Fruit fly (Drosophila melanogaster) whole organism, embryonic: Measurements from ENCODE around the gene Mst36Fb.

Source experiments
- Abd-B ChIP-seq: fragments of 200-800 bp; sonication (Bioruptor generic); optimal IDR thresholded peaks from 2 replicates; lab custom pipeline; 2018; ENCODE audit warnings: missing biosample characterization, mild to moderate bottlenecking, missing genetic modification characterization, moderate library complexity
- Bdp1 ChIP-seq: fragments of 200-800 bp; sonication (Bioruptor generic); optimal IDR thresholded peaks from 3 replicates; lab custom pipeline; 2016; ENCODE audit warnings: missing biosample characterization, missing genetic modification characterization
- CG10543 ChIP-seq: fragments of 200-800 bp; sonication (Bioruptor generic); optimal IDR thresholded peaks from 3 replicates; lab custom pipeline; 2017; ENCODE audit warnings: missing biosample characterization, mild to moderate bottlenecking, missing genetic modification characterization, moderate library complexity
- CG10654 ChIP-seq: fragments of 200-800 bp; sonication (Bioruptor generic); optimal IDR thresholded peaks from 2 replicates; lab custom pipeline; 2016; ENCODE audit warnings: missing biosample characterization, missing genetic modification characterization
- CG14014 ChIP-seq: fragments of 200-800 bp; sonication (Bioruptor generic); IDR thresholded peaks from 2 replicates; pipeline ENCODE4 v1.3.6; 2022; ENCODE audit warnings: missing biosample characterization, missing genetic modification characterization
- CG15696 ChIP-seq: fragments of 200-800 bp; sonication (Bioruptor generic); optimal IDR thresholded peaks from 2 replicates; lab custom pipeline; 2019; ENCODE audit warnings: missing biosample characterization, mild to moderate bottlenecking, missing genetic modification characterization, moderate library complexity
- CG18599 ChIP-seq: fragments of 200-800 bp; sonication (Bioruptor generic); optimal IDR thresholded peaks from 3 replicates; lab custom pipeline; 2017; ENCODE audit warnings: missing biosample characterization, missing genetic modification characterization, mild to moderate bottlenecking, moderate library complexity, missing genetic modification reagents
- CG31224 ChIP-seq: fragments of 200-800 bp; sonication (Bioruptor generic); IDR thresholded peaks from 2 replicates; pipeline ENCODE4 v1.3.6; 2022; ENCODE audit warnings: missing biosample characterization, missing genetic modification characterization
- CG31388 ChIP-seq: fragments of 200-800 bp; sonication (Bioruptor generic); optimal IDR thresholded peaks from 2 replicates; lab custom pipeline; 2016; ENCODE audit warnings: missing biosample characterization, missing genetic modification characterization
- CG4707 ChIP-seq: fragments of 200-800 bp; sonication (Bioruptor generic); optimal IDR thresholded peaks from 2 replicates; lab custom pipeline; 2018; ENCODE audit warnings: missing biosample characterization, mild to moderate bottlenecking, missing genetic modification characterization, moderate library complexity
- CG7271 ChIP-seq: fragments of 200-800 bp; sonication (Bioruptor generic); optimal IDR thresholded peaks from 2 replicates; lab custom pipeline; 2018; ENCODE audit warnings: missing biosample characterization, mild to moderate bottlenecking, missing genetic modification characterization, moderate library complexity
- CG8281 ChIP-seq: fragments of 200-800 bp; sonication (Bioruptor generic); optimal IDR thresholded peaks from 2 replicates; lab custom pipeline; 2018; ENCODE audit warnings: missing biosample characterization, mild to moderate bottlenecking, missing genetic modification characterization, moderate library complexity
- CoRest ChIP-seq: fragments of 200-800 bp; sonication (Bioruptor generic); optimal IDR thresholded peaks from 3 replicates; lab custom pipeline; 2018; ENCODE audit warnings: missing biosample characterization, mild to moderate bottlenecking, missing genetic modification characterization, moderate library complexity
- D ChIP-seq, 2 experiments: fragments of 200-800 bp in 1 of 2; fragments of >200 bp in 1 of 2; sonication (Bioruptor generic) in 1 of 2; optimal IDR thresholded peaks; 2 replicates in 1 of 2; 3 replicates in 1 of 2; lab custom pipeline; 2017; ENCODE audit warnings: mild to moderate bottlenecking in 1 of 2, missing biosample characterization in 1 of 2, missing genetic modification characterization in 1 of 2, missing genetic modification reagents in 1 of 2
- Dfd ChIP-seq, 2 experiments: fragments of >200 bp; optimal IDR thresholded peaks; 2 replicates each; lab custom pipeline; 2017; ENCODE audit warnings: missing biosample characterization in 2 of 2, missing genetic modification characterization in 2 of 2
- Dll ChIP-seq: fragments of 200-800 bp; sonication (Bioruptor generic); IDR thresholded peaks from 4 replicates; pipeline ENCODE4 v1.3.6; 2022; ENCODE audit warnings: missing biosample characterization, missing genetic modification characterization; ENCODE audit not compliant: partially characterized antibody
- Fer2 ChIP-seq: fragments of 200-800 bp; sonication (Bioruptor generic); optimal IDR thresholded peaks from 2 replicates; lab custom pipeline; 2018; ENCODE audit warnings: missing biosample characterization, mild to moderate bottlenecking, missing genetic modification characterization, moderate library complexity
- HLH54F ChIP-seq: fragments of 200-800 bp; sonication (Bioruptor generic); optimal IDR thresholded peaks from 3 replicates; lab custom pipeline; 2016; ENCODE audit warnings: missing biosample characterization, missing genetic modification characterization
- HLHmδ ChIP-seq: fragments of 200-800 bp; sonication (Bioruptor generic); optimal IDR thresholded peaks from 2 replicates; lab custom pipeline; 2018; ENCODE audit warnings: missing biosample characterization, mild to moderate bottlenecking, missing genetic modification characterization, moderate library complexity
- Hr3 ChIP-seq: fragments of 200-800 bp; sonication (Bioruptor generic); optimal IDR thresholded peaks from 3 replicates; lab custom pipeline; 2016; ENCODE audit warnings: missing biosample characterization, missing genetic modification characterization
- Hr39 ChIP-seq: fragments of >200 bp; optimal IDR thresholded peaks from 2 replicates; lab custom pipeline; 2017
- Jarid2 ChIP-seq: fragments of 200-800 bp; sonication (Bioruptor generic); optimal IDR thresholded peaks from 3 replicates; lab custom pipeline; 2017; ENCODE audit warnings: mild to moderate bottlenecking, missing biosample characterization, missing genetic modification reagents, missing genetic modification characterization
- MTF-1 ChIP-seq: fragments of 200-800 bp; sonication (Bioruptor generic); optimal IDR thresholded peaks from 2 replicates; lab custom pipeline; 2018; ENCODE audit warnings: missing biosample characterization, mild to moderate bottlenecking, missing genetic modification characterization, borderline replicate concordance
- Mrtf ChIP-seq: fragments of 200-800 bp; sonication (Bioruptor generic); IDR thresholded peaks from 3 replicates; pipeline ENCODE4 v1.3.6; 2022; ENCODE audit warnings: missing biosample characterization, missing genetic modification characterization
- NFAT ChIP-seq: fragments of 200-800 bp; sonication (Bioruptor generic); IDR thresholded peaks from 2 replicates; pipeline ENCODE4 v1.3.6; 2022; ENCODE audit warnings: missing biosample characterization, missing genetic modification characterization
- NfI ChIP-seq: fragments of 200-800 bp; sonication (Bioruptor generic); optimal IDR thresholded peaks from 3 replicates; lab custom pipeline; 2018; ENCODE audit warnings: missing biosample characterization, mild to moderate bottlenecking, missing genetic modification characterization, moderate library complexity
- Optix ChIP-seq: fragments of 200-800 bp; sonication (Bioruptor generic); IDR thresholded peaks from 3 replicates; pipeline ENCODE4 v1.3.6; 2022; ENCODE audit warnings: missing biosample characterization, missing genetic modification characterization
- Ssrp ChIP-seq: fragments of 200-800 bp; sonication (Bioruptor generic); optimal IDR thresholded peaks from 2 replicates; lab custom pipeline; 2018; ENCODE audit warnings: missing biosample characterization, mild to moderate bottlenecking, missing genetic modification characterization, moderate library complexity
- Xrp1 ChIP-seq: fragments of 200-800 bp; sonication (Bioruptor generic); IDR thresholded peaks from 2 replicates; pipeline ENCODE4 v1.3.6; 2022; ENCODE audit warnings: missing biosample characterization, missing genetic modification characterization
- aop ChIP-seq: fragments of 200-800 bp; sonication (Bioruptor generic); IDR thresholded peaks from 2 replicates; pipeline ENCODE4 v1.3.6; 2022; ENCODE audit warnings: missing biosample characterization, missing genetic modification characterization
- chn ChIP-seq: fragments of 200-800 bp; sonication (Bioruptor generic); optimal IDR thresholded peaks from 2 replicates; lab custom pipeline; 2016; ENCODE audit warnings: missing biosample characterization, missing genetic modification characterization
- croc ChIP-seq: fragments of 200-800 bp; sonication (Bioruptor generic); conservative IDR thresholded peaks from 3 replicates; pipeline ENCODE4 v1.3.6; 2022; ENCODE audit warnings: missing biosample characterization, missing genetic modification characterization
- esg ChIP-seq: fragments of 200-800 bp; sonication (Bioruptor generic); conservative IDR thresholded peaks from 2 replicates; pipeline ENCODE4 v1.3.6; 2022; ENCODE audit warnings: missing biosample characterization, missing genetic modification characterization
- eve ChIP-seq, 2 experiments: fragments of >200 bp; optimal IDR thresholded peaks; 2 replicates each; lab custom pipeline; 2017; ENCODE audit warnings: missing biosample characterization in 2 of 2, missing genetic modification characterization in 2 of 2
- fd102C ChIP-seq: fragments of 200-800 bp; sonication (Bioruptor generic); optimal IDR thresholded peaks from 2 replicates; lab custom pipeline; 2018; ENCODE audit warnings: missing biosample characterization, mild to moderate bottlenecking, missing genetic modification characterization, moderate library complexity
- ftz-f1 ChIP-seq: fragments of 200-800 bp; sonication (Bioruptor generic); optimal IDR thresholded peaks from 2 replicates; lab custom pipeline; 2016; ENCODE audit warnings: missing biosample characterization, missing genetic modification characterization
- gcm ChIP-seq: fragments of 200-800 bp; sonication (Bioruptor generic); optimal IDR thresholded peaks from 2 replicates; lab custom pipeline; 2019; ENCODE audit warnings: missing biosample characterization, mild to moderate bottlenecking, missing genetic modification characterization, moderate library complexity
- hb ChIP-seq: fragments of 200-800 bp; sonication (Bioruptor generic); IDR thresholded peaks from 3 replicates; pipeline ENCODE4 v1.3.6; 2022; ENCODE audit warnings: missing biosample characterization, missing genetic modification characterization; ENCODE audit not compliant: partially characterized antibody
- her ChIP-seq: fragments of 200-800 bp; sonication (Bioruptor generic); optimal IDR thresholded peaks from 2 replicates; lab custom pipeline; 2016; ENCODE audit warnings: missing biosample characterization, missing genetic modification characterization
- nerfin-2 ChIP-seq: fragments of 200-800 bp; sonication (Bioruptor generic); IDR thresholded peaks from 2 replicates; pipeline ENCODE4 v1.3.6; 2022; ENCODE audit warnings: missing biosample characterization, missing genetic modification characterization; ENCODE audit not compliant: partially characterized antibody
- p53 ChIP-seq: fragments of 200-800 bp; sonication (Bioruptor generic); optimal IDR thresholded peaks from 2 replicates; lab custom pipeline; 2016; ENCODE audit warnings: missing biosample characterization, missing genetic modification characterization
- schlank ChIP-seq: fragments of 200-800 bp; sonication (Bioruptor generic); optimal IDR thresholded peaks from 2 replicates; lab custom pipeline; 2018; ENCODE audit warnings: missing biosample characterization, mild to moderate bottlenecking, missing genetic modification characterization
- scrt ChIP-seq: fragments of 200-800 bp; sonication (Bioruptor generic); optimal IDR thresholded peaks from 2 replicates; lab custom pipeline; 2018; ENCODE audit warnings: missing biosample characterization, mild to moderate bottlenecking, missing genetic modification characterization, moderate library complexity
- shn ChIP-seq: fragments of 200-800 bp; sonication (Bioruptor generic); optimal IDR thresholded peaks from 3 replicates; lab custom pipeline; 2016; ENCODE audit warnings: missing biosample characterization, missing genetic modification characterization
- slbo ChIP-seq: fragments of 200-800 bp; sonication (Bioruptor generic); IDR thresholded peaks from 2 replicates; pipeline ENCODE4 v1.3.6; 2022; ENCODE audit warnings: missing biosample characterization, missing genetic modification characterization
- slou ChIP-seq: fragments of 200-800 bp; sonication (Bioruptor generic); optimal IDR thresholded peaks from 3 replicates; lab custom pipeline; 2016; ENCODE audit warnings: missing biosample characterization, missing genetic modification characterization
- sqz ChIP-seq: fragments of 200-800 bp; sonication (Bioruptor generic); optimal IDR thresholded peaks from 3 replicates; lab custom pipeline; 2018; ENCODE audit warnings: missing biosample characterization, mild to moderate bottlenecking, missing genetic modification characterization
- wdn ChIP-seq: fragments of 200-800 bp; sonication (Bioruptor generic); IDR thresholded peaks from 2 replicates; pipeline ENCODE4 v1.3.6; 2022; ENCODE audit warnings: missing biosample characterization, missing genetic modification characterization
- yki ChIP-seq: fragments of >200 bp; optimal IDR thresholded peaks from 3 replicates; lab custom pipeline; 2018
- zf30C ChIP-seq: fragments of 200-800 bp; sonication (Bioruptor generic); optimal IDR thresholded peaks from 3 replicates; lab custom pipeline; 2018; ENCODE audit warnings: missing biosample characterization, mild to moderate bottlenecking, missing genetic modification characterization

Mst36Fb gene

DNA sequence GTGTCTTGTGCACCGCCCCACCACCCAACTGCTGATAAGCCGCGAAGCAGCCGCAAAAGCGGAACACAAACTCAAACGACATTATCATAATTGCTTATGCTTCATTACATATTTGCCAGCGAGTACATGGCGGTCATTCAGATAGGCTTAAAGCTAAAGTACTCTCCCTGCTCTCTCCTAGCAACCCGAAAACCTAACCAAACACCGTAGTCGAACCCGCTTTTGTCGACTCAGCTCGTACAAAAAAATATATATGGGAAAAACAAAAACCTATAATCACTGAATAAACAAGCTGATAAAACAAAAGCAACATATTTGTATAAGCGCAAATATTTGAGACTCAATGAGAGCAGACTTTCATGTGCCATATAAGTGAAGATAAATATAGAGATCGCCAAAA, 47.9 kb downstream of the Mst36Fb start (continued):
- TF ChIP-seq shn (peak; percentile 68), ftz-f1 (GFP tag; lab: Kevin White, UChicago) (peak; percentile 65), fd102C (GFP tag; lab: Kevin White, UChicago) (peak; percentile 65), CG18599 (GFP tag; lab: Kevin White, UChicago) (peak; percentile 93), Abd-B (GFP tag; lab: Kevin White, UChicago) (no peak), CG10543 (GFP tag; lab: Kevin White, UChicago) (peak; percentile 89), CoRest (tag; lab: Kevin White, UChicago) (peak; percentile 73), Dll (no peak), aop (GFP tag; lab: Robert Waterston, UW) (no peak), CG4707 (GFP tag; lab: Kevin White, UChicago) (peak; percentile 84), wdn (peak; percentile 59; the same call in 1 of the 2 replicates), Jarid2 (peak; percentile 64), hb (GFP tag; lab: Robert Waterston, UW) (no peak), CG15696 (peak; percentile 60), CG31224 (GFP tag; lab: Robert Waterston, UW) (peak; percentile 50; the same call in 1 of the 2 replicates), Hr3 (GFP tag; lab: Kevin White, UChicago) (peak; percentile 61), NFAT (peak; percentile 27; the same call in 1 of the 2 replicates), Fer2 (tag; lab: Kevin White, UChicago) (peak; percentile 58), Mrtf (GFP tag; lab: Robert Waterston, UW) (peak; percentile 56; the same call in 1 of the 3 replicates), CG14014 (GFP tag; lab: Robert Waterston, UW) (peak; percentile 70; the same call in 1 of the 2 replicates), CG7271 (peak; percentile 63), CG8281 (tag; lab: Kevin White, UChicago) (peak; percentile 52), eve (GFP tag; optimal IDR thresholded peaks at IDR 0.05; lab: Kevin White, UChicago) (peak in 1 of 2 experiments; percentile 72), scrt (GFP tag; lab: Kevin White, UChicago) (peak; percentile 78), schlank (tag; lab: Kevin White, UChicago) (peak; percentile 84), Hr39 (lab: Kevin White, UChicago) (no peak), Xrp1 (peak; percentile 80), sqz (peak; percentile 27), D (optimal IDR thresholded peaks at IDR 0.05; lab: Kevin White, UChicago) (no peak), D (GFP tag; optimal IDR thresholded peaks at IDR 0.05; lab: Kevin White, UChicago) (peak; percentile 64), CG10654 (GFP tag; lab: Kevin White, UChicago) (peak; percentile 27), zf30C (no peak), HLHmδ (GFP tag; lab: Kevin White, UChicago) (no peak), NfI (GFP tag; lab: Kevin White, UChicago) (peak; percentile 57), Optix (GFP tag; lab: Robert Waterston, UW) (peak; percentile 60; the same call in 2 of the 3 replicates), gcm (GFP tag; lab: Kevin White, UChicago) (peak; percentile 78), croc (GFP tag; lab: Robert Waterston, UW) (no peak), Ssrp (tag; lab: Kevin White, UChicago) (no peak), nerfin-2 (no peak), slbo (peak; percentile 48), yki (lab: Kevin White, UChicago) (no peak), HLH54F (GFP tag; lab: Kevin White, UChicago) (peak; percentile 24), MTF-1 (GFP tag; lab: Kevin White, UChicago) (peak; percentile 74), Dfd (GFP tag; optimal IDR thresholded peaks at IDR 0.05; lab: Kevin White, UChicago) (no peak), her (peak; percentile 80), CG31388 (peak; percentile 60), p53 (GFP tag; lab: Kevin White, UChicago) (peak; percentile 61), slou (GFP tag; lab: Kevin White, UChicago) (peak; percentile 12), Bdp1 (peak; percentile 82), esg (no peak), chn (peak; percentile 33)
